Fruit fly (Drosophila melanogaster) whole organism, embryonic: ENCODE results near the gene Hnf4.

ENCODE experiments used
- Aef1 ChIP-seq: fragments of 200-800 bp; sonication (Bioruptor generic); IDR thresholded peaks from 3 replicates; pipeline ENCODE4 v1.3.6; 2022; ENCODE audit warnings: missing biosample characterization, missing genetic modification characterization
- Atf3 ChIP-seq: fragments of 200-800 bp; sonication (Bioruptor generic); optimal IDR thresholded peaks from 3 replicates; lab custom pipeline; 2016; ENCODE audit warnings: missing biosample characterization, missing genetic modification characterization
- Atf6 ChIP-seq: fragments of 200-800 bp; sonication (Bioruptor generic); IDR thresholded peaks from 2 replicates; pipeline ENCODE4 v1.3.6; 2022; ENCODE audit warnings: missing biosample characterization, missing genetic modification characterization
- Awh ChIP-seq: fragments of 200-800 bp; sonication (Bioruptor generic); IDR thresholded peaks from 2 replicates; pipeline ENCODE4, ENCODE4 v1.3.6; 2022; ENCODE audit warnings: missing biosample characterization, missing genetic modification characterization
- BEAF-32 ChIP-seq: fragments of 200-800 bp; sonication (Bioruptor generic); optimal IDR thresholded peaks from 3 replicates; lab custom pipeline; 2017; ENCODE audit warnings: missing biosample characterization, missing genetic modification characterization, mild to moderate bottlenecking, moderate library complexity, missing genetic modification reagents
- Blimp-1 ChIP-seq: fragments of 200-800 bp; sonication (Bioruptor generic); optimal IDR thresholded peaks from 3 replicates; lab custom pipeline; 2018; ENCODE audit warnings: missing biosample characterization, missing genetic modification characterization, mild to moderate bottlenecking, moderate library complexity, missing genetic modification reagents
- BtbVII ChIP-seq: fragments of 200-800 bp; sonication (Bioruptor generic); optimal IDR thresholded peaks from 3 replicates; lab custom pipeline; 2017; ENCODE audit warnings: missing biosample characterization, mild to moderate bottlenecking, missing genetic modification characterization
- CG11456 ChIP-seq: fragments of 200-800 bp; sonication (Bioruptor generic); IDR thresholded peaks from 3 replicates; pipeline ENCODE4 v1.3.6; 2022; ENCODE audit warnings: missing biosample characterization, missing genetic modification characterization
- CG12219 ChIP-seq: fragments of 200-800 bp; sonication (Bioruptor generic); optimal IDR thresholded peaks from 3 replicates; lab custom pipeline; 2018; ENCODE audit warnings: missing biosample characterization, mild to moderate bottlenecking, missing genetic modification characterization
- CG16815 ChIP-seq: fragments of 200-800 bp; sonication (Bioruptor generic); optimal IDR thresholded peaks from 3 replicates; lab custom pipeline; 2017; ENCODE audit warnings: missing biosample characterization, mild to moderate bottlenecking, missing genetic modification characterization
- CG17802 ChIP-seq: fragments of 200-800 bp; sonication (Bioruptor generic); optimal IDR thresholded peaks from 2 replicates; lab custom pipeline; 2018; ENCODE audit warnings: missing biosample characterization, mild to moderate bottlenecking, missing genetic modification characterization, moderate library complexity
- CG18011 ChIP-seq: fragments of 200-800 bp; sonication (Bioruptor generic); optimal IDR thresholded peaks from 2 replicates; lab custom pipeline; 2017; ENCODE audit warnings: missing biosample characterization, missing genetic modification characterization, mild to moderate bottlenecking, moderate library complexity, missing genotype
- CG2199 ChIP-seq: fragments of 200-800 bp; sonication (Bioruptor generic); IDR thresholded peaks from 3 replicates; pipeline ENCODE4 v1.3.6; 2022; ENCODE audit warnings: missing biosample characterization, missing genetic modification characterization
- CG2202 ChIP-seq: fragments of 200-800 bp; sonication (Bioruptor generic); optimal IDR thresholded peaks from 2 replicates; lab custom pipeline; 2018; ENCODE audit warnings: missing biosample characterization, mild to moderate bottlenecking, missing genetic modification characterization
- CG2889 ChIP-seq: fragments of 200-800 bp; sonication (Bioruptor generic); IDR thresholded peaks from 3 replicates; pipeline ENCODE4 v1.3.6; 2022; ENCODE audit warnings: missing biosample characterization, missing genetic modification characterization
- CG34376 ChIP-seq: fragments of 200-800 bp; sonication (Bioruptor generic); optimal IDR thresholded peaks from 2 replicates; lab custom pipeline; 2018; ENCODE audit warnings: missing biosample characterization, mild to moderate bottlenecking, missing genetic modification characterization
- CG4854 ChIP-seq: fragments of 200-800 bp; sonication (Bioruptor generic); optimal IDR thresholded peaks from 2 replicates; lab custom pipeline; 2016; ENCODE audit warnings: missing biosample characterization, missing genetic modification characterization, inconsistent platforms
- CG6813 ChIP-seq: fragments of 200-800 bp; sonication (Bioruptor generic); optimal IDR thresholded peaks from 2 replicates; lab custom pipeline; 2017; ENCODE audit warnings: missing biosample characterization, missing genetic modification characterization, mild to moderate bottlenecking, moderate library complexity, missing genetic modification reagents
- CG7357 ChIP-seq: fragments of 200-800 bp; sonication (Bioruptor generic); IDR thresholded peaks from 3 replicates; pipeline ENCODE4 v1.3.6; 2022; ENCODE audit warnings: missing biosample characterization, missing genetic modification characterization
- CG7745 ChIP-seq: fragments of 200-800 bp; sonication (Bioruptor generic); optimal IDR thresholded peaks from 2 replicates; lab custom pipeline; 2018; ENCODE audit warnings: missing biosample characterization, mild to moderate bottlenecking, missing genetic modification characterization, moderate library complexity
- CG7928 ChIP-seq: fragments of 200-800 bp; sonication (Bioruptor generic); optimal IDR thresholded peaks from 2 replicates; lab custom pipeline; 2017; ENCODE audit warnings: missing biosample characterization, mild to moderate bottlenecking, missing genetic modification characterization
- CG8290 ChIP-seq, 3 experiments: fragments of 200-800 bp; sonication (Bioruptor generic); optimal IDR thresholded peaks; 2 replicates each; lab custom pipeline; 2016 to 2019; ENCODE audit warnings: missing biosample characterization in 3 of 3, missing genetic modification characterization in 3 of 3, mild to moderate bottlenecking in 2 of 3, moderate library complexity in 1 of 3
- CHES-1-like ChIP-seq: fragments of 200-800 bp; sonication (Bioruptor generic); optimal IDR thresholded peaks from 2 replicates; lab custom pipeline; 2016; ENCODE audit warnings: missing biosample characterization, missing genetic modification characterization
- CTCF ChIP-seq: fragments of 200-800 bp; sonication (Bioruptor generic); optimal IDR thresholded peaks from 2 replicates; lab custom pipeline; 2017; ENCODE audit warnings: missing biosample characterization, mild to moderate bottlenecking, missing genetic modification characterization, moderate library complexity
- D ChIP-seq, 2 experiments: fragments of 200-800 bp in 1 of 2; fragments of >200 bp in 1 of 2; sonication (Bioruptor generic) in 1 of 2; optimal IDR thresholded peaks; 2 replicates in 1 of 2; 3 replicates in 1 of 2; lab custom pipeline; 2017; ENCODE audit warnings: mild to moderate bottlenecking in 1 of 2, missing biosample characterization in 1 of 2, missing genetic modification characterization in 1 of 2, missing genetic modification reagents in 1 of 2
- HmgZ ChIP-seq: fragments of 200-800 bp; sonication (Bioruptor generic); optimal IDR thresholded peaks from 2 replicates; lab custom pipeline; 2018; ENCODE audit warnings: missing biosample characterization, mild to moderate bottlenecking, missing genetic modification characterization
- Kr ChIP-seq: fragments of 200-800 bp; sonication (Bioruptor generic); optimal IDR thresholded peaks from 2 replicates; lab custom pipeline; 2017; ENCODE audit warnings: missing biosample characterization, mild to moderate bottlenecking, missing genetic modification characterization
- Mad ChIP-seq: fragments of 200-800 bp; sonication (Bioruptor generic); optimal IDR thresholded peaks from 2 replicates; lab custom pipeline; 2016; ENCODE audit warnings: missing biosample characterization, missing genetic modification characterization
- Nf-YC ChIP-seq: fragments of 200-800 bp; optimal IDR thresholded peaks from 3 replicates; lab custom pipeline; 2019; ENCODE audit warnings: missing biosample characterization, mild to moderate bottlenecking, missing genetic modification characterization, moderate library complexity
- Opbp ChIP-seq: fragments of 200-800 bp; sonication (Bioruptor generic); IDR thresholded peaks from 3 replicates; pipeline ENCODE4 v1.3.6; 2022; ENCODE audit warnings: missing biosample characterization, missing genetic modification characterization; ENCODE audit not compliant: partially characterized antibody
- Ravus ChIP-seq: fragments of 200-800 bp; sonication (Bioruptor generic); IDR thresholded peaks from 2 replicates; pipeline ENCODE4 v1.3.6; 2022; ENCODE audit warnings: missing biosample characterization, missing genetic modification characterization
- ab ChIP-seq: fragments of 200-800 bp; sonication (Bioruptor generic); optimal IDR thresholded peaks from 2 replicates; lab custom pipeline; 2016; ENCODE audit warnings: missing biosample characterization, missing genetic modification characterization
- az2 ChIP-seq: fragments of 200-800 bp; sonication (Bioruptor generic); optimal IDR thresholded peaks from 3 replicates; lab custom pipeline; 2016; ENCODE audit warnings: missing biosample characterization, missing genetic modification characterization
- emc ChIP-seq: fragments of 200-800 bp; sonication (Bioruptor generic); optimal IDR thresholded peaks from 2 replicates; lab custom pipeline; 2016; ENCODE audit warnings: missing biosample characterization, missing genetic modification characterization
- esg ChIP-seq: fragments of 200-800 bp; sonication (Bioruptor generic); conservative IDR thresholded peaks from 2 replicates; pipeline ENCODE4 v1.3.6; 2022; ENCODE audit warnings: missing biosample characterization, missing genetic modification characterization
- ewg ChIP-seq: fragments of 200-800 bp; sonication (Bioruptor generic); optimal IDR thresholded peaks from 3 replicates; lab custom pipeline; 2017; ENCODE audit warnings: mild to moderate bottlenecking, missing biosample characterization, missing genetic modification reagents, missing genetic modification characterization
- exex ChIP-seq: fragments of 200-800 bp; sonication (Bioruptor generic); optimal IDR thresholded peaks from 4 replicates; lab custom pipeline; 2018; ENCODE audit warnings: missing biosample characterization, mild to moderate bottlenecking, missing genetic modification characterization, moderate library complexity
- fu2 ChIP-seq: fragments of 200-800 bp; sonication (Bioruptor generic); optimal IDR thresholded peaks from 2 replicates; lab custom pipeline; 2016; ENCODE audit warnings: missing biosample characterization, missing genetic modification characterization
- gem ChIP-seq: fragments of 200-800 bp; sonication (Bioruptor generic); optimal IDR thresholded peaks from 2 replicates; lab custom pipeline; 2019; ENCODE audit warnings: missing biosample characterization, mild to moderate bottlenecking, missing genetic modification characterization, moderate library complexity
- gt ChIP-seq: fragments of 200-800 bp; sonication (Bioruptor generic); IDR thresholded peaks from 2 replicates; pipeline ENCODE4 v1.3.6; 2022; ENCODE audit warnings: missing biosample characterization, missing genetic modification characterization
- hth ChIP-seq: fragments of >200 bp; optimal IDR thresholded peaks from 2 replicates; lab custom pipeline; 2017; ENCODE audit warnings: inconsistent platforms
- jigr1 ChIP-seq: fragments of 200-800 bp; sonication (Bioruptor generic); IDR thresholded peaks from 3 replicates; pipeline ENCODE4 v1.3.6; 2022; ENCODE audit warnings: missing biosample characterization, missing genetic modification characterization
- kni ChIP-seq: fragments of 200-800 bp; sonication (Bioruptor generic); optimal IDR thresholded peaks from 3 replicates; lab custom pipeline; 2017; ENCODE audit warnings: mild to moderate bottlenecking, missing biosample characterization, missing genetic modification reagents, missing genetic modification characterization
- oc ChIP-seq: fragments of 200-800 bp; sonication (Bioruptor generic); optimal IDR thresholded peaks from 2 replicates; lab custom pipeline; 2018; ENCODE audit warnings: missing biosample characterization, mild to moderate bottlenecking, missing genetic modification characterization, moderate library complexity
- p53 ChIP-seq: fragments of 200-800 bp; sonication (Bioruptor generic); optimal IDR thresholded peaks from 2 replicates; lab custom pipeline; 2016; ENCODE audit warnings: missing biosample characterization, missing genetic modification characterization
- peb ChIP-seq: fragments of 200-800 bp; sonication (Bioruptor generic); IDR thresholded peaks from 2 replicates; pipeline ENCODE4 v1.3.6; 2022; ENCODE audit warnings: missing biosample characterization, missing genetic modification characterization
- tgo ChIP-seq: fragments of 200-800 bp; sonication (Bioruptor generic); IDR thresholded peaks from 3 replicates; pipeline ENCODE4 v1.3.6; 2022; ENCODE audit warnings: missing biosample characterization, missing genetic modification characterization
- ttk ChIP-seq: fragments of 200-800 bp; sonication (Bioruptor generic); IDR thresholded peaks from 2 replicates; pipeline ENCODE4 v2.1.2; 2022; ENCODE audit warnings: missing biosample characterization, missing genetic modification characterization
- zf30C ChIP-seq: fragments of 200-800 bp; sonication (Bioruptor generic); optimal IDR thresholded peaks from 3 replicates; lab custom pipeline; 2018; ENCODE audit warnings: missing biosample characterization, mild to moderate bottlenecking, missing genetic modification characterization

Hnf4 gene

DNA sequence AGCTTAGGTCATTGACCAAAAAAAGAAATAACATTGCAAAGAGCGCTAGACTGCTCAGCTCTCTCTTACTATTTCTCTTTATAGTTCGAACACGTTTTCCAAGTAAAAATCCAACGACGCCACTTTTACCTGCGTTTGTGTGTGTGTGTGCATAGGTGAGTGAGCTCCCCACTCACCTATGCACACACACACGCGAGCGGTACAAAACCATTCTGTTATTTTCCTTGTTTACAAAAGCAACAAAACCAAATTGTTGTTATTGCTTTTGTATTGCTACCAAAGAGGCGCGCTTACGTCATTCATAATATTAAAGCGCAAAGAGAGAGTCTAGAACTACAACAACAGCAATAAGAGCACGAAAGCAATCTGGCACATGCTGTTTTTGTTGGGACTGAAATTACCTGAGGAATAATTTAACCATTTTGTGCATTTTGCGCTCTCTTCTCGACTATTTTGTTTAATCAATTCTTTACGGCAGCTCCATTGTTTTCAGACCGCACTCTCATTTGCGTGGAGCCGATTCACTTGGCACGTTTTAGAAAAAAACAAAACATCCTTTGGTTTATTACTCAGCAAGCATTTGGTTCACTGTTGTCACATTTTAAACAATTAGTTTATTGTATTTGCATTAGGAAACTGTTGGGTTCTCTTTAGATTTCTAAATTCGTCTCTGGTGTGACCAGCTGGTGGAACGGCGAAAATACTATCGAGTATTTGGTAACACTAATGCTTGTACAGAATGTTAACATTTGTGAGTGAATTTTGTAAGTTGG is 30.8 kb upstream of the Hnf4 start, which contains the start of gene raw (continued):
- TF ChIP-seq ab = no peak
- TF ChIP-seq D (optimal IDR thresholded peaks at IDR 0.05; lab: Kevin White, UChicago) = no peak
- TF ChIP-seq D (GFP tag; optimal IDR thresholded peaks at IDR 0.05; lab: Kevin White, UChicago) = no peak
- TF ChIP-seq CG4854 (GFP tag; lab: Kevin White, UChicago) = peak; percentile 4
- no peak for TF ChIP-seq fu2
- TF ChIP-seq CG7928 (GFP tag; lab: Kevin White, UChicago) = no peak
- TF ChIP-seq CG6813 (GFP tag; lab: Kevin White, UChicago) = peak; percentile 6
- no peak for TF ChIP-seq ttk (GFP tag; lab: Robert Waterston, UW)
- TF ChIP-seq emc (GFP tag; lab: Kevin White, UChicago) = no peak
- peak; percentile 4 for TF ChIP-seq Nf-YC (tag; lab: Kevin White, UChicago)
- no peak for TF ChIP-seq ewg (GFP tag; lab: Kevin White, UChicago)
- TF ChIP-seq CG8290 (GFP tag; optimal IDR thresholded peaks at IDR 0.05; lab: Kevin White, UChicago) = no peak
- TF ChIP-seq CG8290 (tag; optimal IDR thresholded peaks at IDR 0.05; lab: Kevin White, UChicago) = peak in 1 of 2 experiments; percentile 24
- 0 out of 3 replicates have a peak, but pooled peaks have one; percentile 3 for TF ChIP-seq CG2199 (GFP tag; lab: Robert Waterston, UW)
- no peak for TF ChIP-seq zf30C (GFP tag; lab: Kevin White, UChicago)
- TF ChIP-seq az2 = no peak
- no peak for TF ChIP-seq oc (tag; lab: Kevin White, UChicago)
- TF ChIP-seq Atf3 (GFP tag; lab: Kevin White, UChicago) = peak; percentile 86
- peak; percentile 83 for TF ChIP-seq BtbVII (GFP tag; lab: Kevin White, UChicago)
- no peak for TF ChIP-seq Mad
- TF ChIP-seq HmgZ (tag; lab: Kevin White, UChicago) = no peak
- no peak for TF ChIP-seq Opbp (GFP tag; lab: Robert Waterston, UW)
- no peak for TF ChIP-seq CG17802
- peak; percentile 85 for TF ChIP-seq exex (tag; lab: Kevin White, UChicago)
- no peak for TF ChIP-seq jigr1 (GFP tag; lab: Robert Waterston, UW)
- TF ChIP-seq BEAF-32 (GFP tag; lab: Kevin White, UChicago) = no peak
- TF ChIP-seq CG12219 (GFP tag; lab: Kevin White, UChicago) = peak; percentile 17
- TF ChIP-seq CG18011 (GFP tag; lab: Kevin White, UChicago) = no peak
- TF ChIP-seq p53 (GFP tag; lab: Kevin White, UChicago) = no peak
- no peak for TF ChIP-seq Ravus (GFP tag; lab: Robert Waterston, UW)
- TF ChIP-seq CG2889 (GFP tag; lab: Robert Waterston, UW) = no peak
- TF ChIP-seq CG34376 (GFP tag; lab: Kevin White, UChicago) = peak; percentile 70
- no peak for TF ChIP-seq CG7745 (tag; lab: Kevin White, UChicago)
- TF ChIP-seq, all 482 proteins: peak for 84

DNA sequence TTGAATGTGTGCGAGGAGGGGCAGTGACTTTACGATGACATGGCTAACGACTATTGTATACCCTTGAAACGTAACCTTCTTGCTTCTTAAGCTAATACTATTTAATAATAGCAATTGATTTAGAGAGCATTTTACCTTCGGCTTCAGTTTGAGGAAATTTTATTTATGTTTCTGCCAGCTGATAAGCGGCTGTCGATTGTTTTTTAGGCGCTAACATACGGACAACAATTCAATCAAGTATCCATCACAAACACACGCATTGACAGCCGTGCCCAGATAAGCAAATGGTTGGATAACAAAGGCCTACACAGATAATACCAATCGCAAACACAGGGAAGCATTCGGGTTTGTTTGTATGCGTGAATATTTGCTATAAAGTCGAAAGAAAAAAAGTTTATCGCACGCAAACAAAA is 28.8 kb upstream of the Hnf4 start:
- TF ChIP-seq gt (GFP tag; lab: Robert Waterston, UW) (no peak), CG11456 (GFP tag; lab: Robert Waterston, UW) (no peak), CG16815 (GFP tag; lab: Kevin White, UChicago) (no peak), Awh (GFP tag; lab: Robert Waterston, UW) (peak; percentile 58), CTCF (no peak), Blimp-1 (GFP tag; lab: Kevin White, UChicago) (peak; percentile 36), CHES-1-like (GFP tag; lab: Kevin White, UChicago) (no peak), tgo (GFP tag; lab: Robert Waterston, UW) (no peak), Kr (no peak), CG2202 (tag; lab: Kevin White, UChicago) (no peak), gem (peak; percentile 68), Atf6 (GFP tag; lab: Robert Waterston, UW) (peak; percentile 64), D (optimal IDR thresholded peaks at IDR 0.05; lab: Kevin White, UChicago) (no peak), D (GFP tag; optimal IDR thresholded peaks at IDR 0.05; lab: Kevin White, UChicago) (no peak), hth (lab: Kevin White, UChicago) (no peak), oc (tag; lab: Kevin White, UChicago) (no peak), Aef1 (GFP tag; lab: Robert Waterston, UW) (no peak), esg (GFP tag; lab: Robert Waterston, UW) (no peak), CG7357 (GFP tag; lab: Robert Waterston, UW) (0 out of 3 replicates have a peak, but pooled peaks have one; percentile 26), peb (GFP tag; lab: Robert Waterston, UW) (no peak), kni (GFP tag; lab: Kevin White, UChicago) (no peak)
